Worm (Caenorhabditis elegans) whole organism, L3 larva: ENCODE measurements around the gene K02E2.7.

Experiments used
- lin-15B ChIP-seq: fragments of 150-350 bp; optimal IDR thresholded peaks from 2 replicates; lab custom pipeline; 2014; ENCODE audit warnings: missing biosample characterization, missing genetic modification characterization
- nhr-11 ChIP-seq: fragments of 150-350 bp; optimal IDR thresholded peaks from 2 replicates; lab custom pipeline; 2014; ENCODE audit warnings: missing biosample characterization, missing genetic modification characterization
- nhr-23 ChIP-seq: fragments of 150-350 bp; optimal IDR thresholded peaks from 2 replicates; lab custom pipeline; 2014; ENCODE audit warnings: missing biosample characterization, missing genetic modification reagents, missing genetic modification characterization
- nhr-25 ChIP-seq: sonication (generic microtip); optimal IDR thresholded peaks from 2 replicates; lab custom pipeline; 2017; ENCODE audit warnings: missing biosample characterization, missing genetic modification characterization
- pha-4 ChIP-seq: fragments of 150-350 bp; optimal IDR thresholded peaks from 2 replicates; lab custom pipeline; 2014; ENCODE audit warnings: missing biosample characterization, missing genetic modification reagents, missing genetic modification characterization
- pqm-1 ChIP-seq: fragments of 150-350 bp; optimal IDR thresholded peaks from 2 replicates; lab custom pipeline; 2017; ENCODE audit warnings: missing biosample characterization, missing genetic modification characterization, inconsistent platforms
- skn-1 ChIP-seq: fragments of 150-350 bp; optimal IDR thresholded peaks from 2 replicates; lab custom pipeline; 2014; ENCODE audit warnings: missing biosample characterization, missing genetic modification characterization
- unc-39 ChIP-seq: sonication (generic microtip); optimal IDR thresholded peaks from 4 replicates; lab custom pipeline; 2017; ENCODE audit warnings: missing biosample characterization, missing genetic modification characterization
- zag-1 ChIP-seq: fragments of 150-350 bp; optimal IDR thresholded peaks from 2 replicates; lab custom pipeline; 2014; ENCODE audit warnings: missing biosample characterization, missing genetic modification characterization

DNA sequence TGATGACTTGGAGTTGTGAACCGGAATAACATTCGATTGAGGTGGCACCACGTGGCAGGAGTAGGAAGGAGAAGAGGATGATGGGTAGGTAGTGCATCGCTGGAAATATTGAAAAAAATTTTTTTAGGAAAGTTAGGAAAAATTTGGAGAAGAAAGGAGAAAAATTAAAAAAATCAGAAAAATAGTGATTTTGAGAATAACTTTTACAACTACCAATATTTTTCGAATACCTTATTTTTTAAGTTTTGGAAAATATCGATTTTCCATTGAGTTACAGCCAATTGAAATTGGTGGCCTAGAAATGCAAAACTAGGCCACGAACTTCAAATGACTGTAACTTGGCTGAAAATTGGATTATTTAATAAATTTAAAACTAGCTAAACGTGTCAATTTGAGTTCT lies 51.6 kb downstream of the K02E2.7 start, which contains the start of gene Y38H6A.5:
- TF ChIP-seq nhr-25 (no peak), zag-1 (tag; lab: Kevin White, UChicago) (no peak), nhr-23 (no peak), unc-39 (tag; lab: Kevin White, UChicago) (no peak), skn-1 (no peak), pha-4 (tag; lab: Kevin White, UChicago) (no peak), nhr-11 (no peak), pqm-1 (tag; lab: Kevin White, UChicago) (no peak), lin-15B (tag; lab: Kevin White, UChicago) (no peak)
